Worm (Caenorhabditis elegans): ENCODE results near the gene srd-63.

DNA sequence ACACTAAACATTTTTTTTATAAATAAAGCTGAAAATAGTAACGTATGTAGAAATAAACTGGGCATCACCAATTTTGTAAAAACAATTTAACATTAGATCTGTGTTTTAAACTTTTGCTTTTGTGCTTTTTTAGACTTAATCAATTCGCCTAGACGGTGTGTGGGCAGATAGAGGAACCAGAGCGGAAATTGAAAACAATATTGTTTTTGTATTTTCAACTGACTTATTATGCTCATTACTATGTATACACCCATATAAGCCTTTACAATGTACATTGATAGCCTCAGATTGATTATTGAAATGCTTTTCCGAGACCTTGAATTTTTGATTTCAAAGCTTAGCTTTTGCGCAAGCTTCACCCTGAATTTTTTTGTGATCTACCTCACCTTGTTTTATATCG, 36.3 kb upstream of the srd-63 start, which contains the start of gene str-73:
- no peak for TF ChIP-seq ceh-28 (tag; optimal IDR thresholded peaks at IDR 0.05)
- TF ChIP-seq fkh-10 (GFP tag; optimal IDR thresholded peaks at IDR 0.05) = no peak
- no peak for TF ChIP-seq elt-2 (tag; optimal IDR thresholded peaks at IDR 0.05)
- TF ChIP-seq R02D3.7 (tag; optimal IDR thresholded peaks at IDR 0.05) = no peak
- no peak for TF ChIP-seq ztf-4 (tag; optimal IDR thresholded peaks at IDR 0.05)
- no peak for TF ChIP-seq mdl-1 (tag; optimal IDR thresholded peaks at IDR 0.05)
- TF ChIP-seq nhr-28 (tag; optimal IDR thresholded peaks at IDR 0.05) = no peak
